Worm (Caenorhabditis elegans) whole organism, L1 larva: ENCODE measurements around the gene F20D1.22.

ENCODE experiments used
- F16B12.6 ChIP-seq: fragments of 150-350 bp; optimal IDR thresholded peaks from 2 replicates; lab custom pipeline; 2014; ENCODE audit warnings: missing biosample characterization, missing genetic modification characterization
- Y116A8C.19 ChIP-seq: sonication (generic microtip); optimal IDR thresholded peaks from 2 replicates; lab custom pipeline; 2016; ENCODE audit warnings: missing compliant biosample characterization, missing genetic modification characterization, borderline replicate concordance
- blmp-1 ChIP-seq: fragments of 150-350 bp; optimal IDR thresholded peaks from 2 replicates; lab custom pipeline; 2014; ENCODE audit warnings: missing biosample characterization, missing genetic modification characterization
- ceh-82 ChIP-seq, 3 experiments: fragments of 150-350 bp in 1 of 3; sonication (generic microtip) in 2 of 3; optimal IDR thresholded peaks; 2 replicates each; lab custom pipeline; 2014 to 2017; ENCODE audit warnings: missing biosample characterization in 3 of 3, missing genetic modification characterization in 3 of 3
- ces-1 ChIP-seq: fragments of 150-350 bp; optimal IDR thresholded peaks from 2 replicates; lab custom pipeline; 2014; ENCODE audit warnings: missing biosample characterization, missing genetic modification reagents, missing genetic modification characterization
- dpl-1 ChIP-seq, 3 experiments: fragments of 150-350 bp in 2 of 3; sonication (generic microtip) in 1 of 3; optimal IDR thresholded peaks; 2 replicates each; lab custom pipeline; 2014 to 2017; ENCODE audit warnings: missing biosample characterization in 3 of 3, missing genetic modification characterization in 3 of 3, missing genetic modification reagents in 3 of 3
- efl-1 ChIP-seq, 4 experiments: fragments of 150-350 bp; optimal IDR thresholded peaks in 3 of 4; peaks in 1 of 4; 1 replicate in 1 of 4; 2 replicates in 3 of 4; lab custom pipeline; 2014; ENCODE audit warnings: missing biosample characterization in 2 of 4, missing genetic modification characterization in 2 of 4, missing genetic modification reagents in 2 of 4
- efl-3 ChIP-seq: fragments of 200-800 bp; sonication (Bioruptor generic); optimal IDR thresholded peaks from 2 replicates; lab custom pipeline; 2018; ENCODE audit warnings: mild to moderate bottlenecking, missing genetic modification characterization, missing compliant biosample characterization
- egl-27 ChIP-seq, 2 experiments: fragments of 150-350 bp in 1 of 2; sonication (generic microtip); optimal IDR thresholded peaks; 3 replicates each; lab custom pipeline; 2017 to 2018; ENCODE audit warnings: missing biosample characterization in 2 of 2, missing genetic modification characterization in 2 of 2, missing genetic modification reagents in 2 of 2
- elt-2 ChIP-seq: sonication (generic microtip); optimal IDR thresholded peaks from 2 replicates; lab custom pipeline; 2016; ENCODE audit warnings: missing genetic modification characterization, mild to moderate bottlenecking, inconsistent platforms, missing compliant biosample characterization, missing genetic modification reagents
- elt-3 ChIP-seq, 6 experiments: fragments of 150-350 bp in 1 of 6; sonication (generic microtip); optimal IDR thresholded peaks; 2 replicates each; lab custom pipeline; 2017 to 2018; ENCODE audit warnings: missing biosample characterization in 6 of 6, missing genetic modification characterization in 6 of 6, inconsistent platforms in 1 of 6
- fkh-10 ChIP-seq: sonication (generic microtip); optimal IDR thresholded peaks from 2 replicates; lab custom pipeline; 2017; ENCODE audit warnings: missing biosample characterization, missing genetic modification reagents, missing genetic modification characterization
- fos-1 ChIP-seq: fragments of 150-350 bp; optimal IDR thresholded peaks from 2 replicates; lab custom pipeline; 2014; ENCODE audit warnings: missing biosample characterization, missing genetic modification characterization
- grh-1 ChIP-seq: fragments of 200-800 bp; sonication (Bioruptor generic); IDR thresholded peaks from 2 replicates; pipeline ENCODE4 v1.3.6; 2022; ENCODE audit warnings: missing genetic modification reagents, missing genetic modification characterization, missing compliant biosample characterization
- lin-13 ChIP-seq: fragments of 150-350 bp; optimal IDR thresholded peaks from 2 replicates; lab custom pipeline; 2014; ENCODE audit warnings: missing biosample characterization, missing genetic modification reagents, missing genetic modification characterization
- lin-14 ChIP-seq: fragments of 200-800 bp; sonication (Bioruptor generic); optimal IDR thresholded peaks from 2 replicates; lab custom pipeline; 2018; ENCODE audit warnings: mild to moderate bottlenecking, missing genetic modification characterization, moderate library complexity, missing compliant biosample characterization
- lin-35 ChIP-seq, 2 experiments: fragments of 150-350 bp; optimal IDR thresholded peaks; 2 replicates each; lab custom pipeline; 2014; ENCODE audit warnings: missing biosample characterization in 2 of 2, missing genetic modification characterization in 2 of 2, missing genetic modification reagents in 2 of 2
- lin-39 ChIP-seq: fragments of 150-350 bp; optimal IDR thresholded peaks from 2 replicates; lab custom pipeline; 2014; ENCODE audit warnings: missing biosample characterization, missing genetic modification reagents, missing genetic modification characterization
- lsy-2 ChIP-seq, 2 experiments: fragments of 150-350 bp; optimal IDR thresholded peaks; 2 replicates each; lab custom pipeline; 2014; ENCODE audit warnings: missing biosample characterization in 2 of 2, missing genetic modification characterization in 2 of 2
- mab-9 ChIP-seq: fragments of 200-800 bp; sonication (Bioruptor generic); IDR thresholded peaks from 2 replicates; pipeline ENCODE4 v1.3.6; 2022; ENCODE audit warnings: missing genetic modification reagents, missing genetic modification characterization, missing compliant biosample characterization
- mef-2 ChIP-seq: fragments of 150-350 bp; optimal IDR thresholded peaks from 2 replicates; lab custom pipeline; 2014; ENCODE audit warnings: missing biosample characterization, missing genetic modification characterization
- nhr-20 ChIP-seq: sonication (generic microtip); optimal IDR thresholded peaks from 2 replicates; lab custom pipeline; 2016; ENCODE audit warnings: mild to moderate bottlenecking, missing genetic modification characterization, missing compliant biosample characterization
- nhr-237 ChIP-seq: fragments of 150-350 bp; optimal IDR thresholded peaks from 2 replicates; lab custom pipeline; 2014; ENCODE audit warnings: missing biosample characterization, missing genetic modification characterization
- nhr-28 ChIP-seq: fragments of 150-350 bp; optimal IDR thresholded peaks from 2 replicates; lab custom pipeline; 2014; ENCODE audit warnings: missing biosample characterization, missing genetic modification characterization
- nhr-47 ChIP-seq: sonication (generic microtip); optimal IDR thresholded peaks from 2 replicates; lab custom pipeline; 2016; ENCODE audit warnings: mild to moderate bottlenecking, missing genetic modification characterization, moderate library complexity, missing compliant biosample characterization
- nhr-85 ChIP-seq: sonication (generic microtip); peaks from one replicate; lab custom pipeline; 2016; ENCODE audit warnings: missing genetic modification characterization, inconsistent platforms, missing compliant biosample characterization
- nhr-90 ChIP-seq: sonication (generic microtip); optimal IDR thresholded peaks from 2 replicates; lab custom pipeline; 2016; ENCODE audit warnings: mild to moderate bottlenecking, missing genetic modification characterization, missing compliant biosample characterization; ENCODE audit not compliant: poor library complexity
- pag-3 ChIP-seq: sonication (generic microtip); optimal IDR thresholded peaks from 2 replicates; lab custom pipeline; 2017; ENCODE audit warnings: missing genetic modification characterization, mild to moderate bottlenecking, missing compliant biosample characterization, antibody characterized with exemption, borderline replicate concordance; ENCODE audit not compliant: insufficient read depth
- rnt-1 ChIP-seq: sonication (generic microtip); optimal IDR thresholded peaks from 2 replicates; lab custom pipeline; 2016; ENCODE audit warnings: mild to moderate bottlenecking, missing genetic modification characterization, moderate library complexity, missing compliant biosample characterization
- skn-1 ChIP-seq: fragments of 150-350 bp; optimal IDR thresholded peaks from 2 replicates; lab custom pipeline; 2014; ENCODE audit warnings: missing biosample characterization, missing genetic modification characterization
- snpc-4 ChIP-seq: fragments of 150-350 bp; optimal IDR thresholded peaks from 2 replicates; lab custom pipeline; 2014; ENCODE audit warnings: missing biosample characterization, missing genetic modification characterization
- snu-23 ChIP-seq: sonication (generic microtip); optimal IDR thresholded peaks from 2 replicates; lab custom pipeline; 2016; ENCODE audit warnings: missing genetic modification characterization, missing compliant biosample characterization
- sptf-1 ChIP-seq: fragments of 150-350 bp; optimal IDR thresholded peaks from 2 replicates; lab custom pipeline; 2014; ENCODE audit warnings: missing biosample characterization, missing genetic modification characterization
- swsn-7 ChIP-seq: sonication (generic microtip); optimal IDR thresholded peaks from 2 replicates; lab custom pipeline; 2016; ENCODE audit warnings: missing genetic modification characterization, missing compliant biosample characterization
- tbx-2 ChIP-seq: sonication (generic microtip); optimal IDR thresholded peaks from 2 replicates; lab custom pipeline; 2016; ENCODE audit warnings: missing genetic modification characterization, missing compliant biosample characterization
- unc-30 ChIP-seq: sonication (generic microtip); optimal IDR thresholded peaks from 2 replicates; lab custom pipeline; 2017; ENCODE audit warnings: missing biosample characterization, missing genetic modification characterization
- unc-86 ChIP-seq: sonication (generic microtip); optimal IDR thresholded peaks from 2 replicates; lab custom pipeline; 2016; ENCODE audit warnings: missing genetic modification characterization, missing compliant biosample characterization
- unc-98 ChIP-seq: fragments of 200-800 bp; sonication (Bioruptor generic); IDR thresholded peaks from 2 replicates; pipeline ENCODE4 v1.3.6; 2022; ENCODE audit warnings: missing genetic modification characterization, missing compliant biosample characterization
- xbp-1 ChIP-seq: sonication (generic microtip); optimal IDR thresholded peaks from 2 replicates; lab custom pipeline; 2016; ENCODE audit warnings: missing genetic modification characterization, missing compliant biosample characterization

F20D1.22 gene

DNA sequence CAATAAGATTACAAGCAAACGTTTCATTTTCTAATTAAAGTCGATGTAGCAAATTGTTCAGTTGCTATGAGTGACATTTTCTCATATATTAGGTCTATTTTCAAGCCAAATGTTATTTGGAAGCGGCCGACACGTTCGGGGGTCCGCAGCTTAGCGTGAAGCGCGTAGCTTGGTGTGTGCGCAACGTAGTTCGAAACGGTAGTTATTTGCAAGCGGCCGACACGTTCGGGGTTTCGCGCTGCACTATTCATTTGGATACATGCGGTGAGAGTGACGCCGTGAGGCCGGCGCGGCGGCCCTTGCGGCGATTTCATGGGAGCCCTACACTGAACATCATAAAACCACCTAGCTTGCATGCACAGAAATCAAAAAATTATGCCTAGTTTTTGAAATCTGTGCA, 21.5 kb downstream of the F20D1.22 start:
- TF ChIP-seq nhr-85, result peak; percentile 26
- TF ChIP-seq tbx-2 (tag; lab: Kevin White, UChicago), result no peak
- peak; percentile 17 for TF ChIP-seq rnt-1 (tag; lab: Kevin White, UChicago)
- TF ChIP-seq ces-1 (GFP tag; lab: Kevin White, UChicago), result no peak
- TF ChIP-seq efl-3 (GFP tag; lab: Kevin White, UChicago), result no peak
- TF ChIP-seq egl-27 (tag; optimal IDR thresholded peaks at IDR 0.05; lab: Kevin White, UChicago), result no peak
- TF ChIP-seq snpc-4, result peak; percentile 83
- TF ChIP-seq, all 84 proteins: peak for 3

DNA sequence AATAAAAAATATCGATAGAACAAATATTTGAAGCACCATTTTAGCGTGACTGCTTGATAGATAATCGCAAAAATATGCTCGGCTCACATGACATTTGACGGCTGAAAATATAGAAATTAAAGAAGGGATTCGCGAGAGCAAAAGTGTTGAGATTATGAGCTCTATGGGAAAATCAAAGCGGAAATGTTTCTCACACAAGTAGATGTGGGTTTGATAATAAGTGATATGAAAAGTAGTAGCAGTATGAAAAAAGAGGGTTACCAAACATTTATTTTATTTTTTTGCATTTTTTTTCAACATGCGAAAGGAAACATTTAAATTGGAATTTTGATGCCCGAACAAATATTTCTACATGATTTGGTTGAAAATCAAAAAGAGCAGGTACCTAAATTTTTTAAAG, 24.7 kb downstream of the F20D1.22 start, which contains the start of gene iglr-1:
Gene iglr-1 (minus strand): TSS at position 101 of the 400 bp plus-strand sequence.
- no peak for TF ChIP-seq lin-13 (GFP tag; lab: Kevin White, UChicago)
- TF ChIP-seq xbp-1 (tag; lab: Kevin White, UChicago), result no peak
- TF ChIP-seq sptf-1 (tag; lab: Kevin White, UChicago), result no peak
- TF ChIP-seq nhr-85, result no peak
- TF ChIP-seq pag-3, result no peak
- no peak for TF ChIP-seq unc-30
- no peak for TF ChIP-seq grh-1 (GFP tag; lab: Robert Waterston, UW)

- no peak for TF ChIP-seq lin-14 (GFP tag; lab: Kevin White, UChicago)
- no peak for TF ChIP-seq Y116A8C.19 (tag; lab: Kevin White, UChicago)
- no peak for TF ChIP-seq lin-39 (tag; lab: Kevin White, UChicago)
- TF ChIP-seq fkh-10 (GFP tag; lab: Kevin White, UChicago), result peak; percentile 8
- no peak for TF ChIP-seq snu-23 (GFP tag; lab: Kevin White, UChicago)
- peak; percentile 14 for TF ChIP-seq nhr-85
- TF ChIP-seq nhr-20 (tag; lab: Kevin White, UChicago), result no peak
- TF ChIP-seq nhr-28 (tag; lab: Kevin White, UChicago), result no peak
Observed at ce11 chrX:14993744-14994143, 27.1 kb downstream of the F20D1.22 start.

DNA sequence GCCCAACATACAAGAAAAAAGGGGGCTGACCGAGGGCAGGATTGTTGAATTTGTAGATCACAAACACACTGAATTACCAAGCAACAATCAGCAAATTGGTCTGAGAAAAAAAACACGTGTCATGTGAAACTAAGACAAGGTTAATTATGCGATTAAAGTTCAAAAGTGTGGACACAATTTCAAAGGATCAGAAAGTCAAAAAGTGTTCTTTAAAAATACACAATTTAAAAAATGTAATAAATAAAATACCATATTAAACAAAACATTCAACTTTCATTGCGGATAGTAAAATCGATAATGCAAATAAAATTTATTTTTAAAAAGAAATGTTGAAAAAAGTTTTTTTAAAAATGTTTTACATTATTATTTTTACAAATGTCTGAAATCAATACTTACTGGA, 32.5 kb downstream of the F20D1.22 start, which contains the start of gene cutl-3:
Gene cutl-3 (minus strand): TSS at position 101 of the 400 bp plus-strand sequence.
- no peak for TF ChIP-seq lin-35 (GFP tag; optimal IDR thresholded peaks at IDR 0.05; lab: Kevin White, UChicago)
- TF ChIP-seq elt-3 (tag; optimal IDR thresholded peaks at IDR 0.05; lab: Kevin White, UChicago), result no peak
- no peak for TF ChIP-seq lin-39 (tag; lab: Kevin White, UChicago)
- TF ChIP-seq fos-1 (tag; lab: Kevin White, UChicago), result no peak
- no peak for TF ChIP-seq elt-2 (tag; lab: Kevin White, UChicago)
- TF ChIP-seq efl-3 (GFP tag; lab: Kevin White, UChicago), result no peak
- no peak for TF ChIP-seq nhr-237 (tag; lab: Kevin White, UChicago)
- TF ChIP-seq, all 84 proteins: peak for 0

DNA sequence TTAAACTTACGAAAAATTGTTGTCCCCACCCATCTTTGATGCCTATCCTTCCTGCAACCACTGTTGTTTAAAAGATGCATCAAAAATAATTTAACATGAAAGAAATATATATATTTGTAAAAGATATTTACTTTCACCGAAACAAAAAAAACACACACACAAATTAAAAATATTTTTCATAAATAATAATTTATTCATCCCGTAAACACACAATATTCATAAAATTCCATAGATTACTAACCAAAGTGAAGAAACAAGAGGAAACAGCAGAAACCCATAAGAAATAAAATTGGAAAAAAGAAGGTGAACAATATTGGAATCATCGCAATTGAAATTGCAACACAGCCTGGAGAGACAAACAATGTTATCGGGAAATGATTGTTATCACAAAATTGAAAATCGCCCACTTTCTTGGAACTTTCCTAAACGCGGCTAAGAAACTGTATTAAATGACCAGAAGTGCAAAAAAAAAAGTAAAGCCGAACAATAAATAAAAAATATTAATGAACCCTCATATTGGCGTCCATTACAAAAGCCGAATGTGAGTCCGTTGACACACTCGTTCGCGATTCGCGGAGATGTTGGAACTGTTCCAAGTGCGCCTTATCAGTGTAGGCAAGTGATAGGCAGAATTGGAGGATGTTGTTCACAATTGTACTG, 37.4 kb downstream of the F20D1.22 start, which contains the start of gene slc-25A18.1:
Gene slc-25A18.1 (minus strand): TSS at position 51 of the 660 bp plus-strand sequence.
- TF ChIP-seq nhr-90 (no peak), mab-9 (GFP tag; lab: Robert Waterston, UW) (no peak), elt-2 (tag; lab: Kevin White, UChicago) (peak; percentile 18), lin-14 (GFP tag; lab: Kevin White, UChicago) (no peak), efl-1 (optimal IDR thresholded peaks at IDR 0.05; lab: Kevin White, UChicago) (no peak), efl-1 (GFP tag; optimal IDR thresholded peaks at IDR 0.05 in 1 of 2; lab: Kevin White, UChicago) (peak in 1 of 2 experiments; percentile 41)
- TF ChIP-seq, all 84 proteins: peak for 2

ce11 chrX:15006847-15007358, 40.3 kb downstream of the F20D1.22 start, which contains the start of gene ergi-2:
Gene ergi-2, minus strand, starts transcription at chrX:15007308.
- TF ChIP-seq nhr-47 (peak; percentile 5), snu-23 (GFP tag; lab: Kevin White, UChicago) (peak; percentile 38), blmp-1 (tag; lab: Kevin White, UChicago) (peak; percentile 85), unc-98 (GFP tag; lab: Robert Waterston, UW) (no peak), lsy-2 (tag; optimal IDR thresholded peaks at IDR 0.05; lab: Kevin White, UChicago) (peak in 1 of 2 experiments; percentile 44), F16B12.6 (tag; lab: Kevin White, UChicago) (peak; percentile 82), skn-1 (tag; lab: Kevin White, UChicago) (peak; percentile 18), nhr-20 (tag; lab: Kevin White, UChicago) (peak; percentile 23), mef-2 (tag; lab: Kevin White, UChicago) (no peak), swsn-7 (peak; percentile 11), unc-86 (tag; lab: Kevin White, UChicago) (no peak), rnt-1 (tag; lab: Kevin White, UChicago) (peak; percentile 1), ceh-82 (tag; optimal IDR thresholded peaks at IDR 0.05; lab: Kevin White, UChicago) (peak in 1 of 3 experiments; percentile 9), dpl-1 (GFP tag; optimal IDR thresholded peaks at IDR 0.05; lab: Kevin White, UChicago) (peak in 2 of 3 experiments; percentile 8 to 24), efl-1 (optimal IDR thresholded peaks at IDR 0.05; lab: Kevin White, UChicago) (peak in 1 of 2 experiments; percentile 8), efl-1 (GFP tag; optimal IDR thresholded peaks at IDR 0.05 in 1 of 2; lab: Kevin White, UChicago) (peak; percentile 2 to 46), lin-35 (GFP tag; optimal IDR thresholded peaks at IDR 0.05; lab: Kevin White, UChicago) (peak; percentile 3 to 23)
